Worm (Caenorhabditis elegans) whole organism, midembryonic: ENCODE results near the gene mig-10.

ENCODE experiments used
- ref-1 ChIP-seq: fragments of 200-800 bp; sonication (Bioruptor generic); conservative IDR thresholded peaks from 2 replicates; pipeline ENCODE4 v1.3.6; 2022; ENCODE audit warnings: missing genetic modification reagents, missing genetic modification characterization, missing compliant biosample characterization
- ztf-23 ChIP-seq: fragments of 200-800 bp; sonication (Bioruptor generic); IDR thresholded peaks from 2 replicates; pipeline ENCODE4 v1.3.6; 2022; ENCODE audit warnings: missing genetic modification reagents, missing genetic modification characterization, missing compliant biosample characterization
- ztf-29 ChIP-seq: fragments of 200-800 bp; sonication (Bioruptor generic); IDR thresholded peaks from 2 replicates; pipeline ENCODE4 v1.3.6; 2022; ENCODE audit warnings: missing genetic modification reagents, missing genetic modification characterization, missing compliant biosample characterization

DNA sequence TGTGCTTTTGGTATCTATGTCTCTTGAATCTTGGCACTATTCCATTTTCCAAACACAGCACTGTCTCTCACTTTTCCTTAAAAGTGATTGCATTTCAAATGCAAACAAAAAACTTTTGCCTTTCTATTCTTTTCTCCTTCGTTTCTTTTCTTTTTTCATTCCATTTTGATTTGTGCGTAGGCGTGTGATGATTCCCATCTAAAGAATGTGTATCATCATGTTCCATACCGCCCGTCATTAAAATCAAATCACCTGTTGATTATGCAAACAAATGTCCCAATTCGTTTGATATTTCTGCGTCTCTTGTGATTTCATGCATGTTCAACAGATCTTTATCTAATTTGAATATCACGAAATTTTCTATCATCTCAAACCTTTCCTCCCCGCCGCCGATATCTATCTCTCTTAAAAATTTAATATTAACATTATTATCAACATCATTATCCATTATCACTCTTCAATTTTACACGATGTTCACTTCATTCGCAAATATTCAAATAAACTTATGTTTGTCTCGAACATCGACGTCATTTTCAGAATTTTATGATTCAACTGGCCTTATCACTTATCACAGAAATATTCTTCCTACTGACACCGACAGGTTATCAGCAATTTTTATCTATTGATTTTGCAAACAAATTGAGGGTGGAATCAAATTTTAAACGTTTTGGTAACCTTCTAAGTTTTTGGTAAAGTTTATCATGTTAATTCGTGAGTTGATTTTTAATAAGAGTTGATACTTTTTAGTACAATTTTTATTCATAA, 12.5 kb downstream of the mig-10 start:
- TF ChIP-seq ref-1 (GFP tag; lab: Robert Waterston, UW) (no peak), ztf-29 (no peak), ztf-23 (GFP tag; lab: Robert Waterston, UW) (no peak)
